Worm (Caenorhabditis elegans): ENCODE data around the gene rict-1.

The rict-1 gene

ce11 chrII:13153299-13153698 is 36.7 kb upstream of the rict-1 start, which contains the start of gene spe-18:
TSS of gene spe-18 (minus strand) at chrII:13153399.
- TF ChIP-seq aly-2 (tag; optimal IDR thresholded peaks at IDR 0.05) (no peak), ztf-4 (tag; optimal IDR thresholded peaks at IDR 0.05) (no peak), ama-1 (optimal IDR thresholded peaks at IDR 0.05) (no peak), nhr-12 (tag; optimal IDR thresholded peaks at IDR 0.05) (no peak), mml-1 (tag; optimal IDR thresholded peaks at IDR 0.05) (no peak), snpc-4 (tag; optimal IDR thresholded peaks at IDR 0.05) (no peak), nhr-237 (tag; optimal IDR thresholded peaks at IDR 0.05) (no peak), unc-39 (tag; optimal IDR thresholded peaks at IDR 0.05) (no peak), pqm-1 (tag; optimal IDR thresholded peaks at IDR 0.05) (no peak), nhr-77 (tag; optimal IDR thresholded peaks at IDR 0.05) (no peak)

ce11 chrII:13152409-13152808 is 35.8 kb upstream of the rict-1 start:
- no peak for TF ChIP-seq nhr-11 (tag; optimal IDR thresholded peaks at IDR 0.05)
- TF ChIP-seq ama-1 (optimal IDR thresholded peaks at IDR 0.05) = no peak
- no peak for TF ChIP-seq elt-3 (tag; optimal IDR thresholded peaks at IDR 0.05)
- no peak for TF ChIP-seq skn-1 (tag; optimal IDR thresholded peaks at IDR 0.05)
- TF ChIP-seq tbx-2 (tag; optimal IDR thresholded peaks at IDR 0.05) = no peak
- TF ChIP-seq jun-1 (tag; optimal IDR thresholded peaks at IDR 0.05) = no peak
- TF ChIP-seq fkh-2 (tag; optimal IDR thresholded peaks at IDR 0.05) = no peak
- TF ChIP-seq snpc-4 (tag; optimal IDR thresholded peaks at IDR 0.05) = no peak
- no peak for TF ChIP-seq nhr-43 (tag; optimal IDR thresholded peaks at IDR 0.05; ENCODE audit: poor library complexity, severe bottlenecking)
- no peak for TF ChIP-seq sea-2 (GFP tag; optimal IDR thresholded peaks at IDR 0.05)
- no peak for TF ChIP-seq lin-15B (tag; optimal IDR thresholded peaks at IDR 0.05)
- TF ChIP-seq ztf-4 (tag; optimal IDR thresholded peaks at IDR 0.05) = no peak
- no peak for TF ChIP-seq fos-1 (tag; optimal IDR thresholded peaks at IDR 0.05)

ce11 chrII:13149965-13150364 is 33.4 kb upstream of the rict-1 start:
- TF ChIP-seq jun-1 (tag; optimal IDR thresholded peaks at IDR 0.05) = peak; percentile 8
- peak in 1 of 3 experiments; percentile 23 for TF ChIP-seq elt-3 (tag; optimal IDR thresholded peaks at IDR 0.05)
- TF ChIP-seq nhr-11 (tag; optimal IDR thresholded peaks at IDR 0.05) = no peak
- no peak for TF ChIP-seq nhr-67 (tag; optimal IDR thresholded peaks at IDR 0.05)
- TF ChIP-seq unc-62 (GFP tag; optimal IDR thresholded peaks at IDR 0.05) = peak; percentile 7
- peak; percentile 40 for TF ChIP-seq nhr-23 (tag; optimal IDR thresholded peaks at IDR 0.05)
- peak; percentile 83 for TF ChIP-seq nhr-43 (tag; optimal IDR thresholded peaks at IDR 0.05; ENCODE audit: poor library complexity, severe bottlenecking)

- TF ChIP-seq unc-39 (tag; optimal IDR thresholded peaks at IDR 0.05) (no peak), nhr-12 (tag; optimal IDR thresholded peaks at IDR 0.05) (no peak), ceh-28 (tag; optimal IDR thresholded peaks at IDR 0.05) (no peak), elt-3 (tag; optimal IDR thresholded peaks at IDR 0.05) (peak in 1 of 3 experiments; percentile 48), ceh-16 (tag; optimal IDR thresholded peaks at IDR 0.05) (no peak), nhr-23 (tag; optimal IDR thresholded peaks at IDR 0.05) (peak; percentile 37), daf-12 (tag; optimal IDR thresholded peaks at IDR 0.05) (no peak), ztf-4 (tag; optimal IDR thresholded peaks at IDR 0.05) (no peak), lin-39 (tag; optimal IDR thresholded peaks at IDR 0.05) (no peak), ceh-82 (tag; optimal IDR thresholded peaks at IDR 0.05) (no peak), nfya-1 (tag; optimal IDR thresholded peaks at IDR 0.05; ENCODE audit: insufficient read depth) (no peak), hmg-11 (tag; optimal IDR thresholded peaks at IDR 0.05) (no peak), pqm-1 (tag; optimal IDR thresholded peaks at IDR 0.05) (no peak), nhr-67 (tag; optimal IDR thresholded peaks at IDR 0.05) (no peak), nhr-43 (tag; optimal IDR thresholded peaks at IDR 0.05; ENCODE audit: poor library complexity, severe bottlenecking) (peak; percentile 32), eor-1 (tag; optimal IDR thresholded peaks at IDR 0.05) (no peak), nhr-11 (tag; optimal IDR thresholded peaks at IDR 0.05) (no peak), nhr-77 (tag; optimal IDR thresholded peaks at IDR 0.05) (no peak), tbx-2 (tag; optimal IDR thresholded peaks at IDR 0.05) (no peak)
Observed at ce11 chrII:13148247-13148646, 31.6 kb upstream of the rict-1 start.

- TF ChIP-seq nhr-12 (tag; optimal IDR thresholded peaks at IDR 0.05) = no peak
- no peak for TF ChIP-seq ceh-28 (tag; optimal IDR thresholded peaks at IDR 0.05)
- TF ChIP-seq nhr-23 (tag; optimal IDR thresholded peaks at IDR 0.05) = peak; percentile 14
- peak; percentile 82 for TF ChIP-seq nhr-43 (tag; optimal IDR thresholded peaks at IDR 0.05; ENCODE audit: poor library complexity, severe bottlenecking)
- TF ChIP-seq aly-2 (tag; optimal IDR thresholded peaks at IDR 0.05) = no peak
- no peak for TF ChIP-seq mdl-1 (tag; optimal IDR thresholded peaks at IDR 0.05)
- TF ChIP-seq nhr-76 (tag; optimal IDR thresholded peaks at IDR 0.05) = no peak
Observed at ce11 chrII:13145204-13145603, 28.6 kb upstream of the rict-1 start, which contains the start of gene mltn-1. TSS of gene mltn-1 (minus strand) at chrII:13145225.
